Worm (Caenorhabditis elegans): Measurements from ENCODE around the gene Y47D7A.17.

Y47D7A.17 gene

DNA sequence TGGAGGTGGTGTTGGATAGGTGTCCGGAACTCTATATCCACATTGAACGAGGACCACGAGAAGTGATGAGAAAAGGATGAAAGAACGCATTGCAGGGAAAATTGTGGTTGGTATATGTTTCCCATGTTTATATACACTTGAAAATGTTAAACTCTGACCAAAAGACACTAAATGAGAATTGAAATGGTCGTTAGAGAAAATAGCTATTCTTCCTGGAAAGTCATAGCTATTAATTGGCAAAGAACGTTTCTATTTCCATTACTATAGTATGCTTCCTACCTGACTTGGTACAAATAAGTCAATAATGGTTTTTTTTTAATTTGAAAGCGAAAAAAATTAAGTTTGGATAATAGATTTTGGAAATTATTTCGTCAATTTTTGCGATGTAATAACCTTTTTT is 5.1 kb upstream of the Y47D7A.17 start, which contains the start of gene Y47D7A.18:
Gene Y47D7A.18, minus strand, starts transcription at position 101 of the 400 bp plus-strand sequence.
- TF ChIP-seq C17E4.6 (GFP tag; IDR thresholded peaks at IDR 0.05), result no peak
- TF ChIP-seq sea-2 (GFP tag; IDR thresholded peaks at IDR 0.05), result no peak
- TF ChIP-seq athp-1 (tag; optimal IDR thresholded peaks at IDR 0.05), result no peak
- no peak for TF ChIP-seq tbp1 (GFP tag; optimal IDR thresholded peaks at IDR 0.05)
- TF ChIP-seq ZK185.1 (tag; optimal IDR thresholded peaks at IDR 0.05; ENCODE audit: poor library complexity, severe bottlenecking), result no peak
- no peak for TF ChIP-seq lin-35 (GFP tag; optimal IDR thresholded peaks at IDR 0.05)

DNA sequence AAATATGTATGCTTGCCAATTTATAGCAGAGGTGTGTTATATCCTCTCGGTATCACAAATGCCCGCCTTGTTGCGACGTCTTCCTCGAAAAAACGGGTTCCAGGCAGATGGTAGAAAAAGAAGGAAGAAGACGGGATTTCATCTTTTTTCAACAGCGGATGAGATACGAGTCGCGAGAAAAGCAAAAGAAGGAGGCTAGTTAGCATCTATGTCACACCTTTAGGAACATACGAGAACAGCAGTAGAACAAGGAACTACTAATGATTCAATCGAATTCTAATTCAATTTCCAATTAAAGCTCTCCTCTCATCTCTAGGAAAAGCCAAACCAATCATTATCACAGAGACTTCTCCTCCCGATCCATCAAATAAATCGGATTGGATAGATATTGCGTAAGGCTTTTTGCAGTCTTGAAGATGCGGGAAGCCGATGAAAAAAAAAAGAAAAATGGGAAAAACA is 3.0 kb upstream of the Y47D7A.17 start, which contains the start of gene grl-5:
Gene grl-5, minus strand, starts transcription at position 51 of the 459 bp plus-strand sequence.
- no peak for TF ChIP-seq lin-54 (GFP tag; optimal IDR thresholded peaks at IDR 0.05)
- TF ChIP-seq somi-1 (GFP tag; optimal IDR thresholded peaks at IDR 0.05), result no peak
- TF ChIP-seq ztf-28 (GFP tag; IDR thresholded peaks at IDR 0.05), result no peak
- no peak for TF ChIP-seq lir-1 (GFP tag; conservative IDR thresholded peaks at IDR 0.05)
- TF ChIP-seq ztf-3 (GFP tag; optimal IDR thresholded peaks at IDR 0.05), result no peak

DNA sequence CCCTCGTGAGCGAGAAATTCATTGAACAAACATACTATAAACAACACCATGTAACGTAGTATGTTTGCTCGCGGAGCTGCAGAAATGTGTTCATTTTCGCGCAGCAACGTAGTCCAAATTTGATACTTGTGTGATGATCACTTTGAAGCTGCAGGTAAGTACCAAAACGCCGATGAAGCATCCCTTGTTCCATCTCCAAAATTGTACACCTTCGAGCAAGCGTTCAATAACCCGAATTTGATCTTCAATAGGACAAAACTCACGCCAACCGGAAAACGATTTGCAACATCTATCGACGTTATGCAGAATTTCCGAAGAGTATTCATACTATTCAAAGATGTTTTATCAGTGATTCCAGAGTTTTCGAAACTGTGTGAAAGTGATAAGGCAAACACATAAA is 971 bp downstream of the Y47D7A.17 start, which contains the start of gene Y47D7A.3:
Gene Y47D7A.3, plus strand, starts transcription at position 301 of the 400 bp plus-strand sequence.
- no peak for TF ChIP-seq hlh-12 (tag; optimal IDR thresholded peaks at IDR 0.05)

DNA sequence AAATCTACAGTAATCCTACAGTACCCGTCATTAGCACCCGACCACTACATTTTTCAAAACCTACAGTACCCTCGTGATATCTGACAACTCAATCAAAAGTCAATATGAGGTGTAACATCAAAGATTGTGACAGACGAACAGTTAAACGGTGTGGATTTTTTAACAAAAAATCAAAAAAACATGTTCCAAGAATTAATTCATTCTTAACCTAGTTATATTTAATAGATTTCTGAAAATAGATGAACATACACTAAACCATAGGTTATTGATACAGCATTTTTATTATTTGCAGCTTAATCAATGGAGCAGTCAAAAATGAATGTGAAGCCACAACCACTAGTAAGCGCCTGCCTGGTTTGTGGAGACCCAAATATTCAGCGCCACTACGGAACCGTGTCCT is 4.1 kb downstream of the Y47D7A.17 start, which contains the start of gene nhr-118:
Gene nhr-118, plus strand, starts transcription at position 301 of the 400 bp plus-strand sequence.
- TF ChIP-seq pha-4 (tag; optimal IDR thresholded peaks at IDR 0.05) (no peak), ama-1 (optimal IDR thresholded peaks at IDR 0.05) (no peak), ama-1 (GFP tag; optimal IDR thresholded peaks at IDR 0.05) (no peak), cebp-1 (GFP tag; IDR thresholded peaks at IDR 0.05) (no peak), cebp-1 (tag; optimal IDR thresholded peaks at IDR 0.05) (no peak), dpl-1 (GFP tag; optimal IDR thresholded peaks at IDR 0.05) (no peak), mel-28 (tag; optimal IDR thresholded peaks at IDR 0.05; ENCODE audit: borderline replicate concordance) (no peak), lin-40 (tag; optimal IDR thresholded peaks at IDR 0.05) (no peak), lsl-1 (GFP tag; optimal IDR thresholded peaks at IDR 0.05) (no peak), ztf-3 (GFP tag; optimal IDR thresholded peaks at IDR 0.05) (no peak), attf-5 (GFP tag; optimal IDR thresholded peaks at IDR 0.05) (no peak), F10E7.11 (tag; optimal IDR thresholded peaks at IDR 0.05) (no peak), ceh-27 (GFP tag; optimal IDR thresholded peaks at IDR 0.05) (no peak)

DNA sequence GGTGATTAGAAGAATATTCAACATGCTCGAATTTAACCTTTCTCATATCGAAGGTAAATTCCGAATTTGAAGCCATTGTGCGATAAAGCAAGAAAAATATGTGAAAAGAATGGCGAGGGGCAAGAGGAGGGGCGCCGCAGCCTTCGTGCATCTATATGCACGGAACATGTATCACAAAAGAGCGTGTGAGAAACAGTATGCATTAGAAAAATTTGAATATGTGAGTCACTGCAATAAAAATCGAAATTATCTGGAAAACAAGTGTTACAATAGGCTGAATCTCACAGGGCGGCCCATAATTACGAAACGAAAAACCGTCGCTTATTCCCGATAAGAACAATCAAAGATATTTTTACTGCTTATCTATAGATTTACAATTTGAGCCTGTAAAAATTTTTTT is 9.7 kb downstream of the Y47D7A.17 start, which contains the start of gene F13A2.5:
Gene F13A2.5, minus strand, starts transcription at position 101 of the 400 bp plus-strand sequence.
- TF ChIP-seq D2030.7 (GFP tag; IDR thresholded peaks at IDR 0.05), result no peak
- TF ChIP-seq akir-1 (GFP tag; optimal IDR thresholded peaks at IDR 0.05), result no peak
- no peak for TF ChIP-seq sptf-2 (GFP tag; optimal IDR thresholded peaks at IDR 0.05)
- no peak for TF ChIP-seq snpc-1.3 (tag; optimal IDR thresholded peaks at IDR 0.05; ENCODE audit: insufficient read depth)
- TF ChIP-seq F33H1.4 (GFP tag; IDR thresholded peaks at IDR 0.05), result no peak
- no peak for TF ChIP-seq athp-1 (tag; optimal IDR thresholded peaks at IDR 0.05)
- TF ChIP-seq lin-35 (GFP tag; optimal IDR thresholded peaks at IDR 0.05), result no peak
- TF ChIP-seq snpc-4 (GFP tag; optimal IDR thresholded peaks at IDR 0.05), result no peak
- TF ChIP-seq snpc-4 (tag; optimal IDR thresholded peaks at IDR 0.05), result no peak
- TF ChIP-seq Y67H2A.10 (GFP tag; conservative IDR thresholded peaks at IDR 0.05), result no peak

Data from whole organism, young adult.